Fruit fly (Drosophila melanogaster) whole organism, prepupa: ENCODE results near the gene Saysd1.

ENCODE experiments used
- Blimp-1 ChIP-seq: fragments of 200-800 bp; sonication (Bioruptor generic); optimal IDR thresholded peaks from 3 replicates; lab custom pipeline; 2017; ENCODE audit warnings: missing biosample characterization, missing genetic modification characterization, mild to moderate bottlenecking, moderate library complexity, missing genetic modification reagents
- CG10631 ChIP-seq: fragments of 200-800 bp; sonication (Bioruptor generic); optimal IDR thresholded peaks from 2 replicates; lab custom pipeline; 2016; ENCODE audit warnings: missing biosample characterization, missing genetic modification characterization
- CG10669 ChIP-seq: fragments of 200-800 bp; sonication (Bioruptor generic); optimal IDR thresholded peaks from 3 replicates; lab custom pipeline; 2018; ENCODE audit warnings: missing biosample characterization, mild to moderate bottlenecking, missing genetic modification characterization, moderate library complexity
- CG11294 ChIP-seq: fragments of 200-800 bp; sonication (Bioruptor generic); IDR thresholded peaks from 2 replicates; pipeline ENCODE4 v1.3.6; 2022; ENCODE audit warnings: missing biosample characterization, missing genetic modification characterization
- CG11762 ChIP-seq: fragments of 200-800 bp; sonication (Bioruptor generic); optimal IDR thresholded peaks from 3 replicates; lab custom pipeline; 2016; ENCODE audit warnings: missing biosample characterization, missing genetic modification characterization; ENCODE audit not compliant: insufficient read depth
- CG1621 ChIP-seq: fragments of 200-800 bp; sonication (Bioruptor generic); optimal IDR thresholded peaks from 3 replicates; lab custom pipeline; 2018; ENCODE audit warnings: missing biosample characterization, mild to moderate bottlenecking, missing genetic modification characterization
- CG16779 ChIP-seq: fragments of 200-800 bp; sonication (Bioruptor generic); optimal IDR thresholded peaks from 3 replicates; lab custom pipeline; 2017; ENCODE audit warnings: missing biosample characterization, mild to moderate bottlenecking, missing genetic modification characterization
- CG31627 ChIP-seq: fragments of 200-800 bp; sonication (Bioruptor generic); optimal IDR thresholded peaks from 3 replicates; lab custom pipeline; 2016; ENCODE audit warnings: missing biosample characterization, missing genetic modification characterization
- CG3919 ChIP-seq: fragments of 200-800 bp; sonication (Bioruptor generic); optimal IDR thresholded peaks from 3 replicates; lab custom pipeline; 2016; ENCODE audit warnings: missing biosample characterization, missing genetic modification characterization
- CG4318 ChIP-seq: fragments of 200-800 bp; sonication (Bioruptor generic); optimal IDR thresholded peaks from 3 replicates; lab custom pipeline; 2017; ENCODE audit warnings: missing biosample characterization, mild to moderate bottlenecking, missing genetic modification characterization
- CG6163 ChIP-seq: fragments of 200-800 bp; sonication (Bioruptor generic); IDR thresholded peaks from 3 replicates; pipeline ENCODE4 v1.3.6; 2022; ENCODE audit warnings: missing biosample characterization, missing genetic modification characterization
- CG6276 ChIP-seq: fragments of 200-800 bp; sonication (Bioruptor generic); optimal IDR thresholded peaks from 2 replicates; lab custom pipeline; 2017; ENCODE audit warnings: missing biosample characterization, mild to moderate bottlenecking, missing genetic modification characterization
- CG6808 ChIP-seq: fragments of 200-800 bp; sonication (Bioruptor generic); optimal IDR thresholded peaks from 3 replicates; lab custom pipeline; 2017; ENCODE audit warnings: missing biosample characterization, missing genetic modification characterization, mild to moderate bottlenecking, moderate library complexity, missing genetic modification reagents
- CG6854 ChIP-seq: fragments of 200-800 bp; sonication (Bioruptor generic); optimal IDR thresholded peaks from 2 replicates; lab custom pipeline; 2017; ENCODE audit warnings: missing biosample characterization, mild to moderate bottlenecking, missing genetic modification characterization
- CG7368 ChIP-seq: fragments of 200-800 bp; sonication (Bioruptor generic); optimal IDR thresholded peaks from 3 replicates; lab custom pipeline; 2016; ENCODE audit warnings: missing biosample characterization, missing genetic modification characterization
- CG8119 ChIP-seq: fragments of 200-800 bp; sonication (Bioruptor generic); IDR thresholded peaks from 3 replicates; pipeline ENCODE4 v1.3.6; 2022; ENCODE audit warnings: missing biosample characterization, missing genetic modification characterization
- CG8319 ChIP-seq: fragments of 200-800 bp; sonication (Bioruptor generic); optimal IDR thresholded peaks from 3 replicates; lab custom pipeline; 2016; ENCODE audit warnings: missing biosample characterization, missing genetic modification characterization
- CG8632 ChIP-seq: fragments of 200-800 bp; sonication (Bioruptor generic); optimal IDR thresholded peaks from 3 replicates; lab custom pipeline; 2016; ENCODE audit warnings: missing biosample characterization, missing genetic modification characterization
- CG9139 ChIP-seq: fragments of 200-800 bp; sonication (Bioruptor generic); optimal IDR thresholded peaks from 3 replicates; lab custom pipeline; 2017; ENCODE audit warnings: missing biosample characterization, mild to moderate bottlenecking, missing genetic modification characterization
- Eip75B ChIP-seq: fragments of 200-800 bp; sonication (Bioruptor generic); optimal IDR thresholded peaks from 3 replicates; lab custom pipeline; 2016; ENCODE audit warnings: missing biosample characterization, missing genetic modification characterization
- Eip78C ChIP-seq: fragments of 200-800 bp; sonication (Bioruptor generic); peaks from one replicate; lab custom pipeline; 2016; ENCODE audit warnings: missing biosample characterization, missing genetic modification characterization
- Ets21C ChIP-seq: fragments of 200-800 bp; sonication (Bioruptor generic); optimal IDR thresholded peaks from 3 replicates; lab custom pipeline; 2016; ENCODE audit warnings: missing biosample characterization, missing genetic modification characterization
- Ets96B ChIP-seq: fragments of 200-800 bp; optimal IDR thresholded peaks from 2 replicates; lab custom pipeline; 2019; ENCODE audit warnings: missing biosample characterization, mild to moderate bottlenecking, missing genetic modification characterization, moderate library complexity
- Gug ChIP-seq: fragments of 200-800 bp; sonication (Bioruptor generic); IDR thresholded peaks from 2 replicates; pipeline ENCODE4 v1.3.6; 2022; ENCODE audit warnings: missing biosample characterization, missing genetic modification characterization
- Hr38 ChIP-seq: sonication (Bioruptor generic); optimal IDR thresholded peaks from 2 replicates; lab custom pipeline; 2016; ENCODE audit warnings: missing biosample characterization, missing genetic modification characterization
- Hr39 ChIP-seq: fragments of 200-800 bp; sonication (Bioruptor generic); optimal IDR thresholded peaks from 2 replicates; lab custom pipeline; 2016; ENCODE audit warnings: missing biosample characterization, missing genetic modification characterization
- Lpt ChIP-seq: fragments of 200-800 bp; sonication (Bioruptor generic); optimal IDR thresholded peaks from 3 replicates; lab custom pipeline; 2016; ENCODE audit warnings: missing biosample characterization, missing genetic modification characterization
- Met ChIP-seq: fragments of 200-800 bp; sonication (Bioruptor generic); optimal IDR thresholded peaks from 3 replicates; lab custom pipeline; 2016; ENCODE audit warnings: missing biosample characterization, missing genetic modification characterization
- Smox ChIP-seq: fragments of 200-800 bp; sonication (Bioruptor generic); optimal IDR thresholded peaks from 3 replicates; lab custom pipeline; 2016; ENCODE audit warnings: missing biosample characterization, missing genetic modification characterization
- Sox102F ChIP-seq: fragments of 200-800 bp; sonication (Bioruptor generic); optimal IDR thresholded peaks from 2 replicates; lab custom pipeline; 2016; ENCODE audit warnings: missing biosample characterization, mild to moderate bottlenecking, missing genetic modification characterization
- Sox15 ChIP-seq: fragments of 200-800 bp; sonication (Bioruptor generic); optimal IDR thresholded peaks from 3 replicates; lab custom pipeline; 2016; ENCODE audit warnings: missing biosample characterization, missing genetic modification characterization
- acj6 ChIP-seq: fragments of 200-800 bp; sonication (Bioruptor generic); optimal IDR thresholded peaks from 3 replicates; lab custom pipeline; 2016; ENCODE audit warnings: missing biosample characterization, missing genetic modification characterization
- cyc ChIP-seq: fragments of 200-800 bp; sonication (Bioruptor generic); optimal IDR thresholded peaks from 3 replicates; lab custom pipeline; 2016; ENCODE audit warnings: missing biosample characterization, missing genetic modification characterization
- dac ChIP-seq: fragments of 200-800 bp; sonication (Bioruptor generic); optimal IDR thresholded peaks from 2 replicates; lab custom pipeline; 2017; ENCODE audit warnings: missing biosample characterization, mild to moderate bottlenecking, missing genetic modification characterization
- dsx ChIP-seq: fragments of 200-800 bp; optimal IDR thresholded peaks from 3 replicates; lab custom pipeline; 2019; ENCODE audit warnings: missing biosample characterization, mild to moderate bottlenecking, missing genetic modification characterization, moderate library complexity; ENCODE audit not compliant: poor library complexity, severe bottlenecking
- eg ChIP-seq: fragments of 200-800 bp; sonication (Bioruptor generic); IDR thresholded peaks from 3 replicates; pipeline ENCODE4 v1.3.6; 2022; ENCODE audit warnings: missing biosample characterization, missing genetic modification characterization
- esn ChIP-seq: fragments of 200-800 bp; sonication (Bioruptor generic); optimal IDR thresholded peaks from 2 replicates; lab custom pipeline; 2016; ENCODE audit warnings: missing biosample characterization, mild to moderate bottlenecking, missing genetic modification characterization, moderate library complexity
- fkh ChIP-seq: fragments of 200-800 bp; sonication (Bioruptor generic); optimal IDR thresholded peaks from 3 replicates; lab custom pipeline; 2017; ENCODE audit warnings: missing biosample characterization, mild to moderate bottlenecking, missing genetic modification characterization, moderate library complexity
- lz ChIP-seq: fragments of 200-800 bp; sonication (Bioruptor generic); optimal IDR thresholded peaks from 3 replicates; lab custom pipeline; 2016; ENCODE audit warnings: missing biosample characterization, missing genetic modification characterization
- salr ChIP-seq, 2 experiments: fragments of 200-800 bp; sonication (Bioruptor generic); optimal IDR thresholded peaks; 3 replicates each; lab custom pipeline; 2016 to 2018; ENCODE audit warnings: missing biosample characterization in 2 of 2, missing genetic modification characterization in 2 of 2, mild to moderate bottlenecking in 1 of 2
- spab ChIP-seq: fragments of 200-800 bp; sonication (Bioruptor generic); optimal IDR thresholded peaks from 2 replicates; lab custom pipeline; 2017; ENCODE audit warnings: missing biosample characterization, mild to moderate bottlenecking, missing genetic modification characterization, missing genetic modification reagents
- ss ChIP-seq, 2 experiments: fragments of 200-800 bp; sonication (Bioruptor generic); optimal IDR thresholded peaks; 2 replicates in 1 of 2; 3 replicates in 1 of 2; lab custom pipeline; 2017 to 2018; ENCODE audit warnings: mild to moderate bottlenecking in 2 of 2, missing biosample characterization in 2 of 2, missing genetic modification characterization in 2 of 2, moderate library complexity in 1 of 2
- svp ChIP-seq: fragments of 200-800 bp; sonication (Bioruptor generic); peaks from one replicate; lab custom pipeline; 2016; ENCODE audit warnings: missing biosample characterization, missing genetic modification characterization
- topi ChIP-seq: fragments of 200-800 bp; sonication (Bioruptor generic); optimal IDR thresholded peaks from 3 replicates; lab custom pipeline; 2016; ENCODE audit warnings: missing biosample characterization, missing genetic modification characterization
- vri ChIP-seq: fragments of 200-800 bp; sonication (Bioruptor generic); optimal IDR thresholded peaks from 3 replicates; lab custom pipeline; 2016; ENCODE audit warnings: missing biosample characterization, mild to moderate bottlenecking, missing genetic modification characterization

Saysd1 gene

DNA sequence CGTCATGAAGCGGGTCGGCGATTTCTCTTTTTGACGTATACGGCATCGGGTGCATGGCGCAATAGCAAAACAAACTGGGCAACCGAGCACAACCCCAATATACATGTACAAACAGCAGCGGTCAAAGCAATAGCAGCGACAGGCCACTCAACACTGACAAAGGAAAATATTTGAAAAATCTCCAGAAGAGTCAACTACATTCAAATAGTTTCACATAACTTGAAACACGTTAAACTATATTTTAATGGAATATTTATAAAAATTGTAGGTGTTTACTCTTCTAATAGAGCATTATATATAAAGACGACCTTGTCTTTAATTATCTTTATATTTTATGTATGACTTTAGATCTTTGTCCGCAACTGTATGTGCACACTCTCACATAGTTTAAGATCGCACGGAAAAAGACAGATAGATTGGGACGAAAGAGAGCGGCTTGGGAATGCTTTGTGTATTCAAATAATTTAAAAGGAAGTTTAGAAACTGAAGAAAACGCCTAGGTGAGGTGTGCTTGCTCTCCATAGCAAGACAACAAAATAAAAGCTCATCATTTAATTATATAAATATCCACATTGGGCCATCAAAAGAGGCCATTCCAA is 7.5 kb downstream of the Saysd1 start (continued):
- peak; percentile 61 for TF ChIP-seq Sox15
- peak; percentile 79 for TF ChIP-seq Lpt
- peak; percentile 71 for TF ChIP-seq Hr39 (GFP tag; lab: Kevin White, UChicago)
- TF ChIP-seq Smox, result peak; percentile 76
- no peak for TF ChIP-seq Blimp-1
- TF ChIP-seq spab (GFP tag; lab: Kevin White, UChicago), result peak; percentile 84
- peak; percentile 64 for TF ChIP-seq CG7368
- peak; percentile 83 for TF ChIP-seq CG8632
- peak; percentile 92 for TF ChIP-seq Ets96B (tag; lab: Kevin White, UChicago)
- TF ChIP-seq vri (GFP tag; lab: Kevin White, UChicago), result peak; percentile 58
- TF ChIP-seq CG10669, result peak; percentile 88
- peak; percentile 22 for TF ChIP-seq CG6854 (GFP tag; lab: Kevin White, UChicago)
- peak; percentile 84 for TF ChIP-seq CG1621 (tag; lab: Kevin White, UChicago)
- peak; percentile 64 to 77 for TF ChIP-seq salr (GFP tag; optimal IDR thresholded peaks at IDR 0.05; lab: Kevin White, UChicago)
- peak; percentile 89 for TF ChIP-seq CG6276
- peak; percentile 89 for TF ChIP-seq svp (GFP tag; lab: Kevin White, UChicago)
- peak; percentile 77 for TF ChIP-seq CG11762 (GFP tag; lab: Kevin White, UChicago)
- peak; percentile 95 for TF ChIP-seq Eip78C (GFP tag; lab: Kevin White, UChicago)
- TF ChIP-seq fkh (GFP tag; lab: Kevin White, UChicago), result peak; percentile 11
- TF ChIP-seq CG3919 (GFP tag; lab: Kevin White, UChicago), result peak; percentile 89
- peak; percentile 70 for TF ChIP-seq CG11294 (GFP tag; lab: Robert Waterston, UW)
- TF ChIP-seq topi (GFP tag; lab: Kevin White, UChicago), result peak; percentile 69
- TF ChIP-seq CG8319 (GFP tag; lab: Kevin White, UChicago), result peak; percentile 62
- TF ChIP-seq Gug (GFP tag; lab: Robert Waterston, UW), result peak; percentile 79
- peak; percentile 74 for TF ChIP-seq Sox102F (GFP tag; lab: Kevin White, UChicago)
- peak; percentile 70 for TF ChIP-seq CG31627 (GFP tag; lab: Kevin White, UChicago)
- no peak for TF ChIP-seq Hr38 (GFP tag; lab: Kevin White, UChicago)
- peak; percentile 76 for TF ChIP-seq Met
- TF ChIP-seq ss (GFP tag; optimal IDR thresholded peaks at IDR 0.05; lab: Kevin White, UChicago), result peak; percentile 80 to 82
- TF ChIP-seq dsx (GFP tag; lab: Kevin White, UChicago), result peak; percentile 85
- TF ChIP-seq lz (GFP tag; lab: Kevin White, UChicago), result peak; percentile 71
- peak; percentile 63 for TF ChIP-seq CG16779
- TF ChIP-seq cyc (GFP tag; lab: Kevin White, UChicago), result peak; percentile 42
- peak; percentile 81 for TF ChIP-seq esn (GFP tag; lab: Kevin White, UChicago)
- peak; percentile 87 for TF ChIP-seq CG6163
- peak; percentile 90 for TF ChIP-seq eg
- peak; percentile 87 for TF ChIP-seq CG10631 (GFP tag; lab: Kevin White, UChicago)
- peak; percentile 75 for TF ChIP-seq CG4318 (GFP tag; lab: Kevin White, UChicago)
- TF ChIP-seq acj6 (GFP tag; lab: Kevin White, UChicago), result peak; percentile 83
- peak; percentile 53 for TF ChIP-seq Ets21C (GFP tag; lab: Kevin White, UChicago)

DNA sequence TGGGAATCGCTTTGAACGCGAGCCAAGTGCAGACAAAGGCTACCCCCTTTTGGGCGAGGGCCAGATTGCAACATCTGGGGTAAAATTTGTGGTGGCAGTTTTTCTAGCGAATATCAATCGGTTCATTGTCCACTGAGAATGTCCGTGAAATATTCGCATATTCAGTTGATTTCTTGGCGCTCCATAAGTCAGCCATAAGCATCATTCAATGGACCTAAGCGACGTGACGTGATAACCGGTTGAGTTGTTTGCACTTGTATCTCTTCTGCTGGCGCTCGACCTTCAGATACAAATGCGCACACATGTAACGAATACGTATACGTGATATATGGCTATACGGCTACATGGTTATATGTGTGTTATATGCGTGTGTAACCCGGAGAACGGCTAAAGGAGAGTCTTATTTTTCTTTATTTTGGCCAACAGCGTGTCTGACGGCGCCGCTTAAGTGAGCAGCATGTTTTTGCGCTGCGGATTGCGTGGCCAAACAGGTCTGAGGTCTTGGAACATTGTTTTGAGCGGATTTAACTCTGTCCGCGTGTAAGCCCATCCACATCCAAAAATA is 9.5 kb downstream of the Saysd1 start:
- no peak for TF ChIP-seq Gug (GFP tag; lab: Robert Waterston, UW)
- peak; percentile 89 for TF ChIP-seq CG6854 (GFP tag; lab: Kevin White, UChicago)
- TF ChIP-seq CG1621 (tag; lab: Kevin White, UChicago), result peak; percentile 91
- TF ChIP-seq dsx (GFP tag; lab: Kevin White, UChicago), result peak; percentile 60
- peak; percentile 9 for TF ChIP-seq Eip75B (GFP tag; lab: Kevin White, UChicago)
- no peak for TF ChIP-seq CG31627 (GFP tag; lab: Kevin White, UChicago)
- TF ChIP-seq CG8632, result no peak
- TF ChIP-seq CG8119, result 0 out of 3 replicates have a peak, but pooled peaks have one; percentile 28
- TF ChIP-seq Sox102F (GFP tag; lab: Kevin White, UChicago), result peak; percentile 9
- TF ChIP-seq CG6808 (GFP tag; lab: Kevin White, UChicago), result no peak
- no peak for TF ChIP-seq CG7368
- no peak for TF ChIP-seq Smox
- no peak for TF ChIP-seq dac (GFP tag; lab: Kevin White, UChicago)
- peak; percentile 33 to 94 for TF ChIP-seq ss (GFP tag; optimal IDR thresholded peaks at IDR 0.05; lab: Kevin White, UChicago)
- TF ChIP-seq Eip78C (GFP tag; lab: Kevin White, UChicago), result peak; percentile 10
- TF ChIP-seq vri (GFP tag; lab: Kevin White, UChicago), result peak; percentile 57
- TF ChIP-seq CG9139 (GFP tag; lab: Kevin White, UChicago), result peak; percentile 42
